Worm (Caenorhabditis elegans): Measurements from ENCODE around the gene pkg-2.

DNA sequence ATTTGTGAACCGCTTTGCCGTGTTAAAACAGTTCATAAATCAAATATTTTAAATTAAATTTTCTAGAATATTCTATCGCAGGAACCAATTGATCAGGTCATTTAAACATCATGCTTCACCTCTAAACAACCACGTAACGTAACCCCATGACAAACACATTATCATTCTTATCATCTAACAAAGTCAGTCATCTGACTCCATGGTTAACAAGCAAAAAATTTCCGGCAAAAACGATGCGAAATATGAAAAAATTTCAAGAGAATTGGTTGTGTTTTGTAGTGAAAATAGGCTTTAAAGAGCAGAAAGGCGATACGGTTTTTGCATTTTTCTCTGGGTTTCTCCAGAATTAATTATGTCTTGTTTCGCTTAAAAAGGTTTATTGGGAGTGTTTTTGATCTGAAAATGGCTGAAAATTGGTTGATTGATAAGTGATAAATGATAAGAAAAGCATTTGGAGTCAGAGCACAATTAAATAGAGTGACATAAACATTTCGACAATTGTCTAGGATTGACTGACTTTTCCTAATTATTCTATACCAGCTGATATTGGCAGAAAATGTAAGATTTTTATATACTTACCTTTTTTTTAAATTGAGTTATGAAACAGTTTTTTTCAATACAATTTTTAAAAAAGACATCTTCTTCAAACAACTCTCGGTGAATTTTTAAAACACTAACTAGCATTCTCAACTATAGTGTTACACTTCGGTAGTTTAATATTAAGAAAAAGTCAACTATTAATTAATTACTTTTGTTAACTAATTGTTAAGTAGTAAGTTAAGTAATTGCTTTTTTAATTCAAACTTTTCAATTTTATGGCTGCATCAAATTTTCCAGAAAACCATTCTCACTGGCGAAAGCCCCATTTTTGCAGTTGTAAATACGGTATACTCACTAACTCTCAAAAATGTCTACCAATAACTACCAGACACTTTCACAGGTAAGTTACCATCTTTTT lies 64.7 kb downstream of the pkg-2 start, which contains the start of gene catp-7:
- TF ChIP-seq nhr-28 (tag; optimal IDR thresholded peaks at IDR 0.05), result no peak
- no peak for TF ChIP-seq ZK546.5 (tag; optimal IDR thresholded peaks at IDR 0.05)
- TF ChIP-seq ama-1 (optimal IDR thresholded peaks at IDR 0.05), result no peak
- TF ChIP-seq ztf-11 (tag; optimal IDR thresholded peaks at IDR 0.05), result no peak
